Worm (Caenorhabditis elegans) whole organism, L2 larva: ENCODE results near the gene C46F11.6.

Source experiments
- C34F6.9 ChIP-seq: fragments of 150-350 bp; optimal IDR thresholded peaks from 2 replicates; lab custom pipeline; 2014; ENCODE audit warnings: missing biosample characterization, missing genetic modification characterization
- F13H6.1 ChIP-seq: sonication (generic microtip); optimal IDR thresholded peaks from 2 replicates; lab custom pipeline; 2016; ENCODE audit warnings: missing genetic modification characterization, missing compliant biosample characterization
- R02D3.7 ChIP-seq: fragments of 150-350 bp; optimal IDR thresholded peaks from 2 replicates; lab custom pipeline; 2014; ENCODE audit warnings: missing biosample characterization, missing genetic modification characterization
- Y55F3AM.14 ChIP-seq: fragments of 200-800 bp; sonication (Bioruptor generic); optimal IDR thresholded peaks from 2 replicates; lab custom pipeline; 2018; ENCODE audit warnings: mild to moderate bottlenecking, missing genetic modification characterization, missing compliant biosample characterization
- ZK546.5 ChIP-seq: sonication (generic microtip); optimal IDR thresholded peaks from 2 replicates; lab custom pipeline; 2017; ENCODE audit warnings: missing biosample characterization, missing genetic modification characterization
- alr-1 ChIP-seq: fragments of 150-350 bp; optimal IDR thresholded peaks from 2 replicates; lab custom pipeline; 2014; ENCODE audit warnings: missing biosample characterization, missing genetic modification characterization
- aly-2 ChIP-seq: fragments of 150-350 bp; optimal IDR thresholded peaks from 2 replicates; lab custom pipeline; 2014; ENCODE audit warnings: missing biosample characterization, missing genetic modification characterization
- ama-1 ChIP-seq: fragments of 150-350 bp; optimal IDR thresholded peaks from 2 replicates; lab custom pipeline; 2018; ENCODE audit warnings: inconsistent platforms
- blmp-1 ChIP-seq: sonication (generic microtip); optimal IDR thresholded peaks from 2 replicates; lab custom pipeline; 2017; ENCODE audit warnings: missing genetic modification characterization, mild to moderate bottlenecking, missing compliant biosample characterization, antibody characterized with exemption, moderate library complexity; ENCODE audit not compliant: insufficient read depth
- ceh-16 ChIP-seq: fragments of 150-350 bp; optimal IDR thresholded peaks from 2 replicates; lab custom pipeline; 2014; ENCODE audit warnings: missing biosample characterization, missing genetic modification characterization
- ceh-82 ChIP-seq: fragments of 150-350 bp; optimal IDR thresholded peaks from 2 replicates; lab custom pipeline; 2014; ENCODE audit warnings: missing biosample characterization, missing genetic modification characterization
- crh-2 ChIP-seq: sonication (generic microtip); optimal IDR thresholded peaks from 2 replicates; lab custom pipeline; 2017; ENCODE audit warnings: missing biosample characterization, missing genetic modification characterization
- dmd-4 ChIP-seq: sonication (generic microtip); optimal IDR thresholded peaks from 2 replicates; lab custom pipeline; 2017; ENCODE audit warnings: missing biosample characterization, missing genetic modification characterization
- egl-27 ChIP-seq: sonication (generic microtip); optimal IDR thresholded peaks from 3 replicates; lab custom pipeline; 2017; ENCODE audit warnings: missing biosample characterization, missing genetic modification reagents, missing genetic modification characterization
- elt-1 ChIP-seq: fragments of 150-350 bp; optimal IDR thresholded peaks from 2 replicates; lab custom pipeline; 2014; ENCODE audit warnings: missing biosample characterization, missing genetic modification characterization
- fos-1 ChIP-seq: fragments of 150-350 bp; optimal IDR thresholded peaks from 2 replicates; lab custom pipeline; 2014; ENCODE audit warnings: missing biosample characterization, missing genetic modification characterization
- gmeb-1 ChIP-seq: fragments of 150-350 bp; optimal IDR thresholded peaks from 2 replicates; lab custom pipeline; 2014; ENCODE audit warnings: missing biosample characterization, missing genetic modification characterization
- lin-11 ChIP-seq: fragments of 150-350 bp; sonication (generic microtip); optimal IDR thresholded peaks from 2 replicates; lab custom pipeline; 2014; ENCODE audit warnings: missing biosample characterization, missing genetic modification characterization, inconsistent platforms, mixed read lengths
- lin-13 ChIP-seq: fragments of 150-350 bp; optimal IDR thresholded peaks from 2 replicates; lab custom pipeline; 2014; ENCODE audit warnings: missing biosample characterization, missing genetic modification reagents, missing genetic modification characterization
- lin-39 ChIP-seq: fragments of 150-350 bp; optimal IDR thresholded peaks from 2 replicates; lab custom pipeline; 2014; ENCODE audit warnings: missing biosample characterization, missing genetic modification reagents, missing genetic modification characterization
- lsy-2 ChIP-seq, 2 experiments: fragments of 150-350 bp in 1 of 2; sonication (generic microtip) in 1 of 2; optimal IDR thresholded peaks; 2 replicates each; lab custom pipeline; 2014 to 2017; ENCODE audit warnings: missing biosample characterization in 2 of 2, missing genetic modification characterization in 2 of 2
- mab-5 ChIP-seq: fragments of 150-350 bp; optimal IDR thresholded peaks from 2 replicates; lab custom pipeline; 2014; ENCODE audit warnings: missing biosample characterization, missing genetic modification characterization
- mbf-1 ChIP-seq: sonication (generic microtip); optimal IDR thresholded peaks from 2 replicates; lab custom pipeline; 2017; ENCODE audit warnings: missing biosample characterization, missing genetic modification characterization
- mdl-1 ChIP-seq, 2 experiments: fragments of 150-350 bp in 1 of 2; sonication (generic microtip) in 1 of 2; optimal IDR thresholded peaks; 2 replicates each; lab custom pipeline; 2017; ENCODE audit warnings: missing biosample characterization in 2 of 2, missing genetic modification characterization in 2 of 2
- nhr-10 ChIP-seq: sonication (generic microtip); optimal IDR thresholded peaks from 2 replicates; lab custom pipeline; 2017; ENCODE audit warnings: missing biosample characterization, missing genetic modification characterization
- nhr-11 ChIP-seq: fragments of 150-350 bp; optimal IDR thresholded peaks from 2 replicates; lab custom pipeline; 2014; ENCODE audit warnings: missing biosample characterization, missing genetic modification characterization
- nhr-12 ChIP-seq: fragments of 150-350 bp; optimal IDR thresholded peaks from 2 replicates; lab custom pipeline; 2014; ENCODE audit warnings: missing biosample characterization, missing genetic modification characterization
- nhr-129 ChIP-seq: fragments of 150-350 bp; optimal IDR thresholded peaks from 2 replicates; lab custom pipeline; 2014; ENCODE audit warnings: missing biosample characterization, missing genetic modification characterization
- nhr-21 ChIP-seq: fragments of 150-350 bp; optimal IDR thresholded peaks from 2 replicates; lab custom pipeline; 2014; ENCODE audit warnings: missing biosample characterization, missing genetic modification characterization
- nhr-23 ChIP-seq: fragments of 150-350 bp; optimal IDR thresholded peaks from 2 replicates; lab custom pipeline; 2014; ENCODE audit warnings: missing biosample characterization, missing genetic modification reagents, missing genetic modification characterization
- nhr-237 ChIP-seq: fragments of 150-350 bp; optimal IDR thresholded peaks from 2 replicates; lab custom pipeline; 2014; ENCODE audit warnings: missing biosample characterization, missing genetic modification characterization
- nhr-25 ChIP-seq: fragments of 150-350 bp; sonication (generic microtip); optimal IDR thresholded peaks from 3 replicates; lab custom pipeline; 2014; ENCODE audit warnings: missing biosample characterization, missing genetic modification characterization
- nhr-6 ChIP-seq: fragments of 150-350 bp; optimal IDR thresholded peaks from 2 replicates; lab custom pipeline; 2014; ENCODE audit warnings: missing biosample characterization, missing genetic modification characterization
- nhr-77 ChIP-seq: fragments of 150-350 bp; optimal IDR thresholded peaks from 2 replicates; lab custom pipeline; 2014; ENCODE audit warnings: missing biosample characterization, missing genetic modification characterization
- peb-1 ChIP-seq: fragments of 150-350 bp; optimal IDR thresholded peaks from 2 replicates; lab custom pipeline; 2014; ENCODE audit warnings: missing biosample characterization, missing genetic modification characterization
- sem-4 ChIP-seq: fragments of 150-350 bp; optimal IDR thresholded peaks from 2 replicates; lab custom pipeline; 2014; ENCODE audit warnings: missing biosample characterization, missing genetic modification reagents, missing genetic modification characterization
- skn-1 ChIP-seq: sonication (generic microtip); optimal IDR thresholded peaks from 2 replicates; lab custom pipeline; 2017; ENCODE audit warnings: missing biosample characterization, missing genetic modification characterization
- sma-3 ChIP-seq: sonication (generic microtip); optimal IDR thresholded peaks from 2 replicates; lab custom pipeline; 2016; ENCODE audit warnings: missing genetic modification reagents, missing genetic modification characterization, missing compliant biosample characterization
- sma-9 ChIP-seq, 2 experiments: fragments of 150-350 bp in 1 of 2; sonication (generic microtip) in 1 of 2; optimal IDR thresholded peaks; 2 replicates each; lab custom pipeline; 2014 to 2016; ENCODE audit warnings: missing genetic modification characterization in 2 of 2, mild to moderate bottlenecking in 1 of 2, missing biosample characterization in 1 of 2, missing compliant biosample characterization in 1 of 2, missing genetic modification reagents in 1 of 2, moderate library complexity in 1 of 2
- snpc-4 ChIP-seq: fragments of 150-350 bp; optimal IDR thresholded peaks from 2 replicates; lab custom pipeline; 2014; ENCODE audit warnings: missing biosample characterization, missing genetic modification characterization
- unc-39 ChIP-seq: fragments of 150-350 bp; optimal IDR thresholded peaks from 2 replicates; lab custom pipeline; 2014; ENCODE audit warnings: missing biosample characterization, missing genetic modification characterization
- unc-55 ChIP-seq: fragments of 150-350 bp; sonication (generic microtip); optimal IDR thresholded peaks from 3 replicates; lab custom pipeline; 2014; ENCODE audit warnings: missing biosample characterization, missing genetic modification reagents, missing genetic modification characterization
- unc-62 ChIP-seq: fragments of 150-350 bp; optimal IDR thresholded peaks from 2 replicates; lab custom pipeline; 2014; ENCODE audit warnings: missing biosample characterization, missing genetic modification reagents, missing genetic modification characterization
- zag-1 ChIP-seq: fragments of 150-350 bp; optimal IDR thresholded peaks from 2 replicates; lab custom pipeline; 2014; ENCODE audit warnings: missing biosample characterization, missing genetic modification characterization
- ztf-1 ChIP-seq: fragments of 200-800 bp; sonication (Bioruptor generic); conservative IDR thresholded peaks from 2 replicates; pipeline ENCODE4 v1.3.6; 2022; ENCODE audit warnings: missing genetic modification characterization, missing compliant biosample characterization
- ztf-11 ChIP-seq: sonication (generic microtip); optimal IDR thresholded peaks from 2 replicates; lab custom pipeline; 2017; ENCODE audit warnings: missing biosample characterization, missing genetic modification characterization
- ztf-4 ChIP-seq: fragments of 150-350 bp; optimal IDR thresholded peaks from 2 replicates; lab custom pipeline; 2014; ENCODE audit warnings: missing biosample characterization, missing genetic modification characterization

C46F11.6 gene

ce11 chrIII:3706586-3706985 lies 36.4 kb upstream of the C46F11.6 start, which contains the start of gene dph-1:
Gene dph-1 (plus strand): TSS chrIII:3706886.
- TF ChIP-seq Y55F3AM.14 (GFP tag; lab: Kevin White, UChicago) (no peak), alr-1 (tag; lab: Kevin White, UChicago) (no peak), ztf-4 (tag; lab: Kevin White, UChicago) (no peak)

ce11 chrIII:3704967-3705366 lies 34.7 kb upstream of the C46F11.6 start, which contains the start of gene wdr-5.1:
Gene wdr-5.1 (plus strand): TSS chrIII:3705285.
- TF ChIP-seq lin-13 (GFP tag; lab: Kevin White, UChicago) (peak; percentile 55), sem-4 (tag; lab: Kevin White, UChicago) (no peak), nhr-129 (tag; lab: Kevin White, UChicago) (peak; percentile 22), gmeb-1 (tag; lab: Kevin White, UChicago) (peak; percentile 26), lsy-2 (tag; optimal IDR thresholded peaks at IDR 0.05; lab: Kevin White, UChicago) (peak in 1 of 2 experiments; percentile 49), C34F6.9 (tag; lab: Kevin White, UChicago) (peak; percentile 13), nhr-25 (tag; lab: Kevin White, UChicago) (peak; percentile 25), blmp-1 (tag; lab: Kevin White, UChicago) (peak; percentile 15), sma-3 (GFP tag; lab: Kevin White, UChicago) (peak; percentile 21), aly-2 (tag; lab: Kevin White, UChicago) (no peak), ceh-16 (tag; lab: Kevin White, UChicago) (no peak), unc-55 (GFP tag; lab: Kevin White, UChicago) (peak; percentile 44), nhr-77 (tag; lab: Kevin White, UChicago) (no peak)
- TF ChIP-seq, all 48 proteins: peak for 9

- TF ChIP-seq nhr-77 (tag; lab: Kevin White, UChicago), result no peak
- no peak for TF ChIP-seq nhr-11 (tag; lab: Kevin White, UChicago)
- TF ChIP-seq ztf-4 (tag; lab: Kevin White, UChicago), result no peak
- TF ChIP-seq lin-13 (GFP tag; lab: Kevin White, UChicago), result peak; percentile 34
- TF ChIP-seq mbf-1 (tag; lab: Kevin White, UChicago), result no peak
- peak; percentile 90 for TF ChIP-seq fos-1
- TF ChIP-seq crh-2, result peak; percentile 32
- TF ChIP-seq ztf-11 (tag; lab: Kevin White, UChicago), result no peak
- TF ChIP-seq elt-1, result no peak
- no peak for TF ChIP-seq nhr-12 (tag; lab: Kevin White, UChicago)
- TF ChIP-seq nhr-21, result no peak
- TF ChIP-seq lin-39, result no peak
- no peak for TF ChIP-seq mab-5
- TF ChIP-seq unc-62 (GFP tag; lab: Kevin White, UChicago), result no peak
- TF ChIP-seq peb-1, result no peak
- TF ChIP-seq unc-55 (GFP tag; lab: Kevin White, UChicago), result peak; percentile 56
- no peak for TF ChIP-seq aly-2 (tag; lab: Kevin White, UChicago)
- no peak for TF ChIP-seq Y55F3AM.14 (GFP tag; lab: Kevin White, UChicago)
- TF ChIP-seq gmeb-1 (tag; lab: Kevin White, UChicago), result no peak
- no peak for TF ChIP-seq nhr-237 (tag; lab: Kevin White, UChicago)
- TF ChIP-seq egl-27 (tag; lab: Kevin White, UChicago), result no peak
- TF ChIP-seq sma-9 (GFP tag; optimal IDR thresholded peaks at IDR 0.05; lab: Kevin White, UChicago), result peak; percentile 4
- no peak for TF ChIP-seq sma-9 (tag; optimal IDR thresholded peaks at IDR 0.05; lab: Kevin White, UChicago)
- no peak for TF ChIP-seq F13H6.1
- TF ChIP-seq sem-4 (tag; lab: Kevin White, UChicago), result peak; percentile 28
- no peak for TF ChIP-seq R02D3.7 (tag; lab: Kevin White, UChicago)
- no peak for TF ChIP-seq zag-1
- no peak for TF ChIP-seq snpc-4 (tag; lab: Kevin White, UChicago)
- TF ChIP-seq ceh-82, result no peak
- TF ChIP-seq sma-3 (GFP tag; lab: Kevin White, UChicago), result peak; percentile 19
- peak; percentile 4 for TF ChIP-seq blmp-1 (tag; lab: Kevin White, UChicago)
- peak in 1 of 2 experiments; percentile 11 for TF ChIP-seq mdl-1 (tag; optimal IDR thresholded peaks at IDR 0.05; lab: Kevin White, UChicago)
- TF ChIP-seq alr-1 (tag; lab: Kevin White, UChicago), result no peak
- no peak for TF ChIP-seq unc-39 (tag; lab: Kevin White, UChicago)
- no peak for TF ChIP-seq nhr-6 (tag; lab: Kevin White, UChicago)
- no peak for TF ChIP-seq ceh-16 (tag; lab: Kevin White, UChicago)
- no peak for TF ChIP-seq ZK546.5
- TF ChIP-seq C34F6.9 (tag; lab: Kevin White, UChicago), result peak; percentile 86
- TF ChIP-seq ama-1 (lab: Kevin White, UChicago), result no peak
- TF ChIP-seq nhr-25 (tag; lab: Kevin White, UChicago), result no peak
- TF ChIP-seq lin-11, result no peak
- no peak for TF ChIP-seq nhr-10 (tag; lab: Kevin White, UChicago)
- TF ChIP-seq lsy-2 (tag; optimal IDR thresholded peaks at IDR 0.05; lab: Kevin White, UChicago), result peak in 1 of 2 experiments; percentile 50
- TF ChIP-seq dmd-4, result no peak
- TF ChIP-seq ztf-1, result no peak
- peak; percentile 21 for TF ChIP-seq nhr-129 (tag; lab: Kevin White, UChicago)
- no peak for TF ChIP-seq nhr-23
- no peak for TF ChIP-seq skn-1 (tag; lab: Kevin White, UChicago)
Observed at ce11 chrIII:3703397-3703796, 33.2 kb upstream of the C46F11.6 start, which contains the start of gene C14B1.3. Gene C14B1.3 (plus strand): TSS chrIII:3703564.
